Fruit fly (Drosophila melanogaster) whole organism, wandering third instar larva: ENCODE results near the gene Cpr65Az.

Experiments
- Abd-B ChIP-seq: fragments of >200 bp; optimal IDR thresholded peaks from 2 replicates; lab custom pipeline; 2017; ENCODE audit warnings: missing biosample characterization, missing genetic modification characterization
- CG32264 ChIP-seq: fragments of 200-800 bp; sonication (Bioruptor generic); optimal IDR thresholded peaks from 2 replicates; lab custom pipeline; 2016; ENCODE audit warnings: missing biosample characterization, missing genetic modification characterization
- CG9705 ChIP-seq: fragments of 200-800 bp; sonication (Bioruptor generic); optimal IDR thresholded peaks from 2 replicates; lab custom pipeline; 2018; ENCODE audit warnings: missing biosample characterization, mild to moderate bottlenecking, missing genetic modification characterization
- Dfd ChIP-seq: fragments of >200 bp; optimal IDR thresholded peaks from 2 replicates; lab custom pipeline; 2017; ENCODE audit warnings: missing biosample characterization, missing genetic modification characterization
- GATAd ChIP-seq: sonication (Bioruptor generic); optimal IDR thresholded peaks from 2 replicates; lab custom pipeline; 2016; ENCODE audit warnings: missing biosample characterization, missing genetic modification characterization
- Hnf4 ChIP-seq: fragments of 200-800 bp; sonication (Bioruptor generic); optimal IDR thresholded peaks from 2 replicates; lab custom pipeline; 2016; ENCODE audit warnings: missing biosample characterization, mild to moderate bottlenecking, missing genetic modification characterization
- Hr83 ChIP-seq: fragments of 200-300 bp; sonication (Bioruptor generic); optimal IDR thresholded peaks from 2 replicates; lab custom pipeline; 2016; ENCODE audit warnings: missing biosample characterization, mild to moderate bottlenecking, missing genetic modification characterization, moderate library complexity; ENCODE audit not compliant: poor library complexity, severe bottlenecking
- Jra ChIP-seq: sonication (Bioruptor generic); optimal IDR thresholded peaks from 2 replicates; lab custom pipeline; 2016; ENCODE audit warnings: missing biosample characterization, missing genetic modification characterization
- Mio ChIP-seq: sonication (Bioruptor generic); optimal IDR thresholded peaks from 2 replicates; lab custom pipeline; 2016; ENCODE audit warnings: missing biosample characterization, missing genetic modification characterization
- N ChIP-seq: fragments of >200 bp; optimal IDR thresholded peaks from 2 replicates; lab custom pipeline; 2018; ENCODE audit warnings: missing biosample characterization, missing external identifiers, missing genetic modification characterization
- OdsH ChIP-seq: fragments of 200-800 bp; sonication (Bioruptor generic); optimal IDR thresholded peaks from 2 replicates; lab custom pipeline; 2016; ENCODE audit warnings: missing biosample characterization, mild to moderate bottlenecking, missing genetic modification characterization
- Rel ChIP-seq, 2 experiments: fragments of 200-800 bp; sonication (Bioruptor generic) in 1 of 2; optimal IDR thresholded peaks; 2 replicates in 1 of 2; 3 replicates in 1 of 2; lab custom pipeline; 2016 to 2019; ENCODE audit warnings: mild to moderate bottlenecking in 2 of 2, missing biosample characterization in 2 of 2, missing genetic modification characterization in 2 of 2, moderate library complexity in 1 of 2
- Sp1 ChIP-seq: fragments of 200-800 bp; sonication (Bioruptor generic); optimal IDR thresholded peaks from 3 replicates; lab custom pipeline; 2019; ENCODE audit warnings: missing biosample characterization, mild to moderate bottlenecking, missing genetic modification characterization, moderate library complexity
- Vsx2 ChIP-seq: fragments of 200-300, 225-300 bp; sonication (Bioruptor generic); optimal IDR thresholded peaks from 2 replicates; lab custom pipeline; 2018; ENCODE audit warnings: missing biosample characterization, missing genetic modification characterization; ENCODE audit not compliant: partially characterized antibody
- br ChIP-seq: fragments of 200-800 bp; sonication (Bioruptor generic); optimal IDR thresholded peaks from 2 replicates; lab custom pipeline; 2016; ENCODE audit warnings: missing biosample characterization, missing genetic modification characterization
- brk ChIP-seq: fragments of 200-800 bp; sonication (Bioruptor generic); optimal IDR thresholded peaks from 2 replicates; lab custom pipeline; 2016; ENCODE audit warnings: missing biosample characterization, mild to moderate bottlenecking, missing genetic modification characterization
- dl ChIP-seq, 2 experiments: fragments of 175-275, 200-275 bp in 1 of 2; fragments of 200-275 bp in 1 of 2; sonication (Bioruptor generic); optimal IDR thresholded peaks; lab custom pipeline; 2018; ENCODE audit warnings: mild to moderate bottlenecking in 2 of 2, missing biosample characterization in 2 of 2, missing genetic modification characterization in 2 of 2, moderate library complexity in 2 of 2; ENCODE audit not compliant: partially characterized antibody in 2 of 2, insufficient read depth in 1 of 2
- dsf ChIP-seq: sonication (Bioruptor generic); optimal IDR thresholded peaks from 2 replicates; lab custom pipeline; 2016; ENCODE audit warnings: missing biosample characterization, missing genetic modification characterization, borderline replicate concordance
- ey ChIP-seq: fragments of 200-800 bp; sonication (Bioruptor generic); optimal IDR thresholded peaks from 2 replicates; lab custom pipeline; 2016; ENCODE audit warnings: missing biosample characterization, missing genetic modification characterization
- foxo ChIP-seq, 2 experiments: fragments of 200-800 bp; sonication (Bioruptor generic); optimal IDR thresholded peaks; 2 replicates in 1 of 2; 3 replicates in 1 of 2; lab custom pipeline; 2016 to 2017; ENCODE audit warnings: missing biosample characterization in 2 of 2, missing genetic modification characterization in 2 of 2
- fru ChIP-seq: fragments of 200-800 bp; sonication (Bioruptor generic); optimal IDR thresholded peaks from 3 replicates; lab custom pipeline; 2016; ENCODE audit warnings: missing biosample characterization, mild to moderate bottlenecking, missing genetic modification characterization
- h ChIP-seq: fragments of 200-800 bp; sonication (Bioruptor generic); optimal IDR thresholded peaks from 3 replicates; lab custom pipeline; 2016; ENCODE audit warnings: missing biosample characterization, mild to moderate bottlenecking, missing genetic modification characterization
- jim ChIP-seq: fragments of 175-275, 200-325 bp; sonication (Bioruptor generic); optimal IDR thresholded peaks from 2 replicates; lab custom pipeline; 2016; ENCODE audit warnings: missing biosample characterization, mild to moderate bottlenecking, missing genetic modification characterization
- lola ChIP-seq: fragments of >200 bp; optimal IDR thresholded peaks from 2 replicates; lab custom pipeline; 2017; ENCODE audit warnings: missing biosample characterization, missing genetic modification characterization
- pan ChIP-seq: fragments of >200 bp; optimal IDR thresholded peaks from 2 replicates; lab custom pipeline; 2017
- psq ChIP-seq: fragments of 200-800 bp; sonication (Bioruptor generic); optimal IDR thresholded peaks from 3 replicates; lab custom pipeline; 2017; ENCODE audit warnings: missing biosample characterization, mild to moderate bottlenecking, missing genetic modification characterization, moderate library complexity
- rgr ChIP-seq: fragments of 200-800 bp; sonication (Bioruptor generic); optimal IDR thresholded peaks from 3 replicates; lab custom pipeline; 2016; ENCODE audit warnings: missing biosample characterization, mild to moderate bottlenecking, missing genetic modification characterization
- sage ChIP-seq: fragments of 200-800 bp; sonication (Bioruptor generic); optimal IDR thresholded peaks from 2 replicates; lab custom pipeline; 2016; ENCODE audit warnings: missing biosample characterization, mild to moderate bottlenecking, missing genetic modification characterization
- sv ChIP-seq: fragments of 200-800 bp; sonication (Bioruptor generic); optimal IDR thresholded peaks from 3 replicates; lab custom pipeline; 2016; ENCODE audit warnings: missing biosample characterization, missing genetic modification characterization
- tai ChIP-seq: sonication (Bioruptor generic); optimal IDR thresholded peaks from 2 replicates; lab custom pipeline; 2016; ENCODE audit warnings: missing biosample characterization, missing genetic modification characterization

The Cpr65Az gene

DNA sequence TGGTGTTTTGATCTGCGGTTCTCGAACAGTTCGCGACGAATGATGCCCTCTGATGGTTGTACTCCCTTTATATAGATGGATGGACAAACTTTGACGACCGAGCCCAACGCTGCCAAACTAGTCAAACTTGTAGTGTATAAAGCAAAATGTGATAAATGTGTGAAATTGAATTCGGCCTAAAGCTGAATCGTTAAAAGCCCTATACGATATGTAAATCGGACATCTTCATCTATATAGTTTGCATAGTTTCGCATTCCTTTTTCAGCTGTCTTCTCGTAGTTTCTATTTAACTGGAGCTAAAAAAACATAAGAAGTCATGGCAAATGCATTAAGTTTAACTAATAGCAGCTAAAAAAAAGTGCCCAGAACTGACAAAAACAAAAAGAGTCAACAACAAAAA lies 27.1 kb upstream of the Cpr65Az start, which contains the start of gene Lcp65Ag2:
TSS of gene Lcp65Ag2 (minus strand) at position 48 of the 400 bp plus-strand sequence.
- TF ChIP-seq pan (lab: Kevin White, UChicago) (no peak), brk (no peak), Dfd (GFP tag; lab: Kevin White, UChicago) (no peak), Abd-B (no peak), Hnf4 (GFP tag; lab: Kevin White, UChicago) (no peak), sage (GFP tag; lab: Kevin White, UChicago) (no peak), fru (GFP tag; lab: Kevin White, UChicago) (no peak), CG32264 (GFP tag; lab: Kevin White, UChicago) (no peak)
- TF ChIP-seq, all 38 proteins: peak for 0

DNA sequence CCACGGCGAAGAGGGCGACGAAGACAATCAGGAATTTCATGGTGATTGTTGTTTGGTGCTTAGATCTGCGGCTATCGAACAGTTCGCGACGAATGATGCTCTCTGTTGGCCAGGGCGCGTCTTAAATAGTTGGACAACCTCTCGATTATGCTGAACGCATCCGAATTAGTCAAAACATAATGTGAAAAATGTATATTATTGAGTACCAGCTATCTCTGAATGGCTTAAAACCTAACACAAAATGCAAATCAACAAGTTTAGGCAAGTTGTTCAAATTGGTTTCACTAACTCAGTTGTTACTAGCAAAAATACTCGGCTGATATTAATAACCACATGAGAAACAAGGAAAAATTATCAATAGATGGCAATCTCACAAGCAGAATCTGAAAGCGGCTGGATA lies 25.4 kb upstream of the Cpr65Az start, which contains the start of gene Lcp65Ag1:
TSS of gene Lcp65Ag1 (minus strand) at position 101 of the 400 bp plus-strand sequence.
- TF ChIP-seq OdsH (GFP tag; lab: Kevin White, UChicago) = no peak
- TF ChIP-seq CG32264 (GFP tag; lab: Kevin White, UChicago) = no peak
- TF ChIP-seq br (GFP tag; lab: Kevin White, UChicago) = no peak
- no peak for TF ChIP-seq fru (GFP tag; lab: Kevin White, UChicago)
- no peak for TF ChIP-seq h (GFP tag; lab: Kevin White, UChicago)
- TF ChIP-seq CG9705 (GFP tag; lab: Kevin White, UChicago) = no peak
- TF ChIP-seq GATAd = no peak
- TF ChIP-seq ey (GFP tag; lab: Kevin White, UChicago) = no peak
- TF ChIP-seq jim (GFP tag; lab: Kevin White, UChicago) = no peak
- TF ChIP-seq lola = no peak
- TF ChIP-seq Mio = no peak
- no peak for TF ChIP-seq dl (GFP tag; optimal IDR thresholded peaks at IDR 0.05; lab: Kevin White, UChicago; ENCODE audit: insufficient read depth in 1 of 2, partially characterized antibody in 2 of 2)

DNA sequence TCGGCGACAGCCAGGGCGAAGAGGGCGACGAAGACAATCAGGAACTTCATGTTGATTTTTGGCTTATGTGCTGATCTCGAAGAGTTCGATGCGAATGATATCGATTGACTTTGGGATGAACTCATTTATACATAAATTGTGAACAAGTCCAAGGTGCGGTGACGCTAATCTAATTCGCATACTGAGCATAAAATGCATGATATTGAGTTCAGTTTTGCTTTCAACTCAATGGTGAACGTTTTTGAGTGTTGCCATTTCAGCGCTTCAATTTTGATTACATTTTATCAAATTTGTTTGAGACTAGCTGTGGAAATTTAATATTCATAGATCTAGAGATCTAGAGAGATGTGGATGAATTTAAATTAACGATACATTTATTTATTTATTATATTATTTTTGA lies 23.9 kb upstream of the Cpr65Az start, which contains the start of gene Lcp65Af:
TSS of gene Lcp65Af (minus strand) at position 101 of the 400 bp plus-strand sequence.
- TF ChIP-seq ey (GFP tag; lab: Kevin White, UChicago) (no peak), dsf (GFP tag; lab: Kevin White, UChicago) (no peak), Hr83 (no peak), CG32264 (GFP tag; lab: Kevin White, UChicago) (no peak), CG9705 (GFP tag; lab: Kevin White, UChicago) (no peak), N (no peak), rgr (GFP tag; lab: Kevin White, UChicago) (no peak), Hnf4 (GFP tag; lab: Kevin White, UChicago) (no peak), Jra (GFP tag; lab: Kevin White, UChicago) (no peak), foxo (GFP tag; optimal IDR thresholded peaks at IDR 0.05; lab: Kevin White, UChicago) (no peak), OdsH (GFP tag; lab: Kevin White, UChicago) (no peak), Rel (GFP tag; optimal IDR thresholded peaks at IDR 0.05; lab: Kevin White, UChicago) (no peak), Rel (tag; optimal IDR thresholded peaks at IDR 0.05; lab: Kevin White, UChicago) (no peak), brk (no peak), tai (GFP tag; lab: Kevin White, UChicago) (no peak), Sp1 (GFP tag; lab: Kevin White, UChicago) (no peak)
- TF ChIP-seq, all 38 proteins: peak for 0

DNA sequence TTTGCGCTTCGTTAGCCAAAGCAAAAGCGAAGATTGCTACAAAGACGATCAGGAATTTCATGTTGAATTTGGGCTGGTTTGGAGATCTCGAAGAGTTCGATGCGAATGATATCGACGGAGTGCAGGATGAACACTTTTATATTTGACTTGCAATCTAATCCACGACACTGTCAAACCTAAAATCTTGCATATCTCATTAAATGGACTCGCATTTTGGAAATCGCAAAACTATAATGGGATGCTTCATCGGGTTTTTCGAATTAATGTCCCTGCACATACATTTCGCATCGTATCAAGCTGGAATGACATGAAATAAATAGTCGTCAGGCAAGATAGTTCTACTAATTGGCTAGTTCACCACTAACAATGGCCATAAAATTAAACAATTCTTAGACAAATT lies 22.6 kb upstream of the Cpr65Az start, which contains the start of gene Lcp65Ae:
TSS of gene Lcp65Ae (minus strand) at position 101 of the 400 bp plus-strand sequence.
- TF ChIP-seq h (GFP tag; lab: Kevin White, UChicago) = no peak
- TF ChIP-seq sv (GFP tag; lab: Kevin White, UChicago) = no peak
- no peak for TF ChIP-seq psq (GFP tag; lab: Kevin White, UChicago)
- TF ChIP-seq Dfd (GFP tag; lab: Kevin White, UChicago) = no peak
- no peak for TF ChIP-seq sage (GFP tag; lab: Kevin White, UChicago)
- TF ChIP-seq Jra (GFP tag; lab: Kevin White, UChicago) = no peak
- no peak for TF ChIP-seq ey (GFP tag; lab: Kevin White, UChicago)
- no peak for TF ChIP-seq Vsx2 (GFP tag; lab: Kevin White, UChicago)

DNA sequence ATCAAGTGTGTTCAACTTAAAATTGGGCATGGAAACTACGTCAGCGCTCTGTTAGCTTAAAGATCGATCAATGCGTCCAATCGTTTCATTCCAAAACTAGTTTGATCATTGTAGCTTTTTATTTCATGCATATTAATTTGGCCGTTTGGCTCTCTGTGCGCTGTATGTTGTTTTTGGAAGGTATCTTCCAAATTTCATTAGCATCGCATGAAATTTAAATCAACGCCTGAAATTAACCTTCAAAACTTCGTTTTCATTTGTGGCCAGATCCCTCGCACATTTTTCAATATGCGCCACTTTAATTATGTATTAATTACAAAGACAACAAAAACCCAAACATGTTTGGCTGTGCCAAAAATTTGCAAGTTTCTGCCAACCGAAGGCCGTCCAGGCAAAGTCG lies 22.0 kb upstream of the Cpr65Az start:
- TF ChIP-seq foxo (GFP tag; optimal IDR thresholded peaks at IDR 0.05; lab: Kevin White, UChicago) (no peak), h (GFP tag; lab: Kevin White, UChicago) (no peak)
